Worm (Caenorhabditis elegans) whole organism, L4/young adult: ENCODE results near the gene mig-32.

Experiments used
- W03F9.2 ChIP-seq: fragments of 150-350 bp; optimal IDR thresholded peaks from 2 replicates; lab custom pipeline; 2014; ENCODE audit warnings: missing biosample characterization, missing genetic modification characterization
- him-1 ChIP-seq: sonication (generic microtip); optimal IDR thresholded peaks from 2 replicates; lab custom pipeline; 2016; ENCODE audit warnings: missing genotype, missing genetic modification reagents, missing genetic modification characterization, missing compliant biosample characterization

DNA sequence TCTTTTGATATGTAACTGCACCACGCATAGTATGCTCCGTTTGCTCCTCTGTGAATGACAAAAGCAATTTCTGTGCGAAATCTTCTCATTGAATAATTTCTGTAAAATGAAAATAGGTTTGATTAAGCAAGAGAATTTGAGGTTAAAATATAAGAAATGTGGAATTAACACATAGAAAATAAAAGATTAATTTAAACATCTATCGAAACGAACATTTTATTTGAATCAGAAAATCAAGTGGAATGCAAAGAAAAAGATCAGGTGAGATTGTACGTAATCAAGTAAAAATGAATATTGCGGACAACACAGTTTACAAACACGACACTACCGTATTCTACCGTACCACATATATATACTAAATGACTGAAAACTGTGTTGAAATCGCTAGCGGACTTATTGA is 48.9 kb upstream of the mig-32 start, which contains the start of gene B0001.8:
- TF ChIP-seq W03F9.2 (tag; lab: Kevin White, UChicago) (no peak), him-1 (tag; lab: Kevin White, UChicago) (no peak)
